Worm (Caenorhabditis elegans) whole organism, L4 larva: ENCODE measurements around the gene F14H12.2.

Experiments
- Y48G9A.11 ChIP-seq: fragments of 200-800 bp; sonication (Bioruptor generic); IDR thresholded peaks from 2 replicates; pipeline ENCODE4 v1.3.6; 2022; ENCODE audit warnings: missing genetic modification reagents, missing genetic modification characterization, missing compliant biosample characterization
- aly-2 ChIP-seq: sonication (generic microtip); optimal IDR thresholded peaks from 2 replicates; lab custom pipeline; 2018; ENCODE audit warnings: missing biosample characterization, missing genetic modification characterization
- dpl-1 ChIP-seq: fragments of 150-350 bp; optimal IDR thresholded peaks from 2 replicates; lab custom pipeline; 2014; ENCODE audit warnings: missing biosample characterization, missing genetic modification reagents, missing genetic modification characterization
- mdl-1 ChIP-seq, 2 experiments: fragments of 150-350 bp in 1 of 2; sonication (generic microtip) in 1 of 2; optimal IDR thresholded peaks; 2 replicates each; lab custom pipeline; 2014 to 2017; ENCODE audit warnings: missing biosample characterization in 2 of 2, missing genetic modification characterization in 2 of 2
- nhr-11 ChIP-seq: fragments of 150-350 bp; optimal IDR thresholded peaks from 2 replicates; lab custom pipeline; 2014; ENCODE audit warnings: missing biosample characterization, missing genetic modification characterization
- skn-1 ChIP-seq: fragments of 150-350 bp; optimal IDR thresholded peaks from 2 replicates; lab custom pipeline; 2014; ENCODE audit warnings: missing biosample characterization, missing genetic modification characterization
- snpc-1.2 ChIP-seq: fragments of 200-800 bp; sonication (Bioruptor generic); IDR thresholded peaks from 2 replicates; pipeline ENCODE4 v1.3.6; 2022; ENCODE audit warnings: missing genetic modification reagents, missing genetic modification characterization, missing compliant biosample characterization
- snpc-4 ChIP-seq: fragments of 150-350 bp; optimal IDR thresholded peaks from 2 replicates; lab custom pipeline; 2014; ENCODE audit warnings: missing biosample characterization, missing genetic modification characterization
- unc-62 ChIP-seq, 3 experiments: fragments of 150-350 bp in 1 of 3; sonication (generic microtip); optimal IDR thresholded peaks in 2 of 3; peaks in 1 of 3; 1 replicate in 1 of 3; 2 replicates in 2 of 3; lab custom pipeline; 2014 to 2017; ENCODE audit warnings: missing biosample characterization in 3 of 3, missing genetic modification characterization in 3 of 3, missing genetic modification reagents in 3 of 3, missing genotype in 1 of 3
- zfp-2 ChIP-seq: sonication (generic microtip); optimal IDR thresholded peaks from 2 replicates; lab custom pipeline; 2016; ENCODE audit warnings: mild to moderate bottlenecking, missing genetic modification characterization, missing compliant biosample characterization
- ztf-11 ChIP-seq: fragments of 150-350 bp; optimal IDR thresholded peaks from 2 replicates; lab custom pipeline; 2014; ENCODE audit warnings: missing biosample characterization, missing genetic modification characterization

- TF ChIP-seq nhr-11 (no peak), skn-1 (tag; lab: Kevin White, UChicago) (no peak), snpc-4 (no peak), ztf-11 (tag; lab: Kevin White, UChicago) (no peak), Y48G9A.11 (no peak), zfp-2 (tag; lab: Kevin White, UChicago) (no peak), unc-62 (GFP tag; optimal IDR thresholded peaks at IDR 0.05 in 1 of 2; lab: Kevin White, UChicago) (no peak), unc-62 (tag; optimal IDR thresholded peaks at IDR 0.05; lab: Kevin White, UChicago) (no peak), snpc-1.2 (GFP tag; lab: Robert Waterston, UW) (no peak), aly-2 (tag; lab: Kevin White, UChicago) (no peak), mdl-1 (tag; optimal IDR thresholded peaks at IDR 0.05; lab: Kevin White, UChicago) (no peak), dpl-1 (GFP tag; lab: Kevin White, UChicago) (no peak)
Observed at ce11 chrX:4397460-4397859, 47.2 kb downstream of the F14H12.2 start.
